Fruit fly (Drosophila melanogaster): ENCODE data around the gene Vha26.
A peak's percentile ranks its signal among the peaks of the same experiment; 100 is the strongest.

Vha26 gene

DNA sequence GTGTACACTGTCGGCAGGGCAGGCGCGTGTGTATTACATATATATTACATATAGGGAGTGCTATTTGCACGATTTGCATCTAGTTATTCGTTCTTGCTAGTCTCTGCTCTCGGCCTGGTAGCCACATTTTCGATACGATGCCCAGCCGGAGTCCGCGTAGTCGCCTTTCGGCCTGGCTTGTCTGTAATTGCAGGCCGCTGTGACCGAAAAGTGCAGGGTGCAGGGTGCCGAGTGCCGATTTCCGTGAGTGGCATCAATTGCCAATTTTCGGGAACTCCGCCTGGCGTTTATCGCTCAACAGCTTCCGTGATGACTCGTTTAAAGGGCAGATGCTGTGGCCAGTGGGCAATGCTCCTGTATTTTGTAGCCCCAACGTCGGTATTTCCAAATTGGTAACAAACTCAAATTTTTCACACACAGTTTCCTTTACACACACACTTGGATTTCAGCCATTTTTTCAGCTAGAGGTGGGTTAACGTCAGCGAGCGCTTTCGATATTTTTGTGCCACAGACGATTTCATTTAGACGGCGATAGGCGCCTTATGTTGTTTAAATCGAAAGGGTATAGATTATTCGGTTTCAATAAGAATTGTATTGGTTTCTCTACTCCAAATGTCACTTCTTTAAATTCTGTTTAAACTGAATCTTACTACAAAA, 3.6 kb upstream of the Vha26 start, which contains the start of gene CG2926 (continued):
- TF ChIP-seq Neu2 (GFP tag; optimal IDR thresholded peaks at IDR 0.05; ENCODE audit: borderline replicate concordance) (no peak), HmgD (GFP tag; optimal IDR thresholded peaks at IDR 0.05) (peak; percentile 41), mld (GFP tag; IDR thresholded peaks at IDR 0.05; ENCODE audit: partially characterized antibody) (peak; percentile 91), HmgZ (tag; optimal IDR thresholded peaks at IDR 0.05) (peak; percentile 68), bbx (GFP tag; IDR thresholded peaks at IDR 0.05; ENCODE audit: partially characterized antibody) (peak; percentile 93), CG3838 (GFP tag; optimal IDR thresholded peaks at IDR 0.05) (no peak), CG13296 (GFP tag; optimal IDR thresholded peaks at IDR 0.05) (no peak), CG4360 (GFP tag; IDR thresholded peaks at IDR 0.05) (no peak), D19A (tag; optimal IDR thresholded peaks at IDR 0.05) (peak; percentile 100), CG1529 (GFP tag; optimal IDR thresholded peaks at IDR 0.05) (no peak), CG2129 (GFP tag; IDR thresholded peaks at IDR 0.05; ENCODE audit: partially characterized antibody) (peak; percentile 68), CG7556 (GFP tag; optimal IDR thresholded peaks at IDR 0.05) (no peak), Elba2 (GFP tag; optimal IDR thresholded peaks at IDR 0.05) (peak; percentile 93), CG33213 (GFP tag; optimal IDR thresholded peaks at IDR 0.05) (peak; percentile 40), ash1 (GFP tag; optimal IDR thresholded peaks at IDR 0.05) (no peak), phol (tag; optimal IDR thresholded peaks at IDR 0.05) (peak; percentile 97), row (GFP tag; IDR thresholded peaks at IDR 0.05) (peak; percentile 90), NC2α (GFP tag; optimal IDR thresholded peaks at IDR 0.05) (no peak), chinmo (GFP tag; IDR thresholded peaks at IDR 0.05; ENCODE audit: partially characterized antibody) (peak; percentile 87; the same call in 3 of the 4 replicates), CG3995 (GFP tag; optimal IDR thresholded peaks at IDR 0.05) (peak; percentile 65), fd96Cb (tag; optimal IDR thresholded peaks at IDR 0.05) (no peak), Sin3A (optimal IDR thresholded peaks at IDR 0.05) (peak; percentile 45), nom (GFP tag; optimal IDR thresholded peaks at IDR 0.05) (no peak), D19B (GFP tag; optimal IDR thresholded peaks at IDR 0.05) (no peak), CG4328 (GFP tag; optimal IDR thresholded peaks at IDR 0.05) (no peak), CG34422 (GFP tag; IDR thresholded peaks at IDR 0.05) (peak; percentile 82; the same call in 2 of the 3 replicates), ewg (GFP tag; optimal IDR thresholded peaks at IDR 0.05) (no peak), kay (GFP tag; optimal IDR thresholded peaks at IDR 0.05) (peak; percentile 28), stc (GFP tag; IDR thresholded peaks at IDR 0.05) (0 out of 2 replicates have a peak, but pooled peaks have one; percentile 9), BtbVII (GFP tag; optimal IDR thresholded peaks at IDR 0.05) (no peak), CG7271 (tag; optimal IDR thresholded peaks at IDR 0.05) (no peak), Nf-YC (tag; optimal IDR thresholded peaks at IDR 0.05) (no peak), Hmr (GFP tag; optimal IDR thresholded peaks at IDR 0.05) (no peak), Taf1 (GFP tag; IDR thresholded peaks at IDR 0.05) (no peak), ken (GFP tag; IDR thresholded peaks at IDR 0.05) (no peak), sd (tag; optimal IDR thresholded peaks at IDR 0.05) (no peak), CG4282 (GFP tag; optimal IDR thresholded peaks at IDR 0.05) (peak; percentile 15), sr (GFP tag; IDR thresholded peaks at IDR 0.05) (no peak), grau (tag; optimal IDR thresholded peaks at IDR 0.05) (no peak), CG32772 (GFP tag; IDR thresholded peaks at IDR 0.05) (no peak), CG11456 (GFP tag; IDR thresholded peaks at IDR 0.05) (peak; percentile 58; the same call in 2 of the 3 replicates), Asciz (GFP tag; optimal IDR thresholded peaks at IDR 0.05) (no peak), CG17829 (tag; optimal IDR thresholded peaks at IDR 0.05) (peak; percentile 57), Tbp (GFP tag; optimal IDR thresholded peaks at IDR 0.05) (no peak), HHEX (GFP tag; optimal IDR thresholded peaks at IDR 0.05) (no peak), gfzf (GFP tag; optimal IDR thresholded peaks at IDR 0.05) (peak; percentile 26), CG10366 (GFP tag; IDR thresholded peaks at IDR 0.05) (no peak), CG9215 (GFP tag; IDR thresholded peaks at IDR 0.05) (no peak), zf30C (GFP tag; optimal IDR thresholded peaks at IDR 0.05) (no peak), Stat92E (GFP tag; optimal IDR thresholded peaks at IDR 0.05) (peak in 1 of 3 experiments; percentile 29)

All from whole organism, embryonic.